Fruit fly (Drosophila melanogaster) whole organism, embryonic: Measurements from ENCODE around the gene CG33230.

ENCODE experiments used
- B-H1 ChIP-seq: fragments of 200-800 bp; sonication (Bioruptor generic); IDR thresholded peaks from 3 replicates; pipeline ENCODE4 v1.3.6; 2022; ENCODE audit warnings: missing biosample characterization, missing genetic modification characterization
- B-H2 ChIP-seq: fragments of 200-800 bp; sonication (Bioruptor generic); optimal IDR thresholded peaks from 2 replicates; lab custom pipeline; 2018; ENCODE audit warnings: missing biosample characterization, mild to moderate bottlenecking, missing genetic modification characterization
- Blimp-1 ChIP-seq: fragments of 200-800 bp; sonication (Bioruptor generic); optimal IDR thresholded peaks from 3 replicates; lab custom pipeline; 2018; ENCODE audit warnings: missing biosample characterization, missing genetic modification characterization, mild to moderate bottlenecking, moderate library complexity, missing genetic modification reagents
- CG10274 ChIP-seq: fragments of 200-800 bp; sonication (Bioruptor generic); optimal IDR thresholded peaks from 3 replicates; lab custom pipeline; 2017; ENCODE audit warnings: missing biosample characterization, mild to moderate bottlenecking, missing genetic modification characterization
- CG15269 ChIP-seq: fragments of 200-800 bp; sonication (Bioruptor generic); optimal IDR thresholded peaks from 2 replicates; lab custom pipeline; 2018; ENCODE audit warnings: missing biosample characterization, mild to moderate bottlenecking, missing genetic modification characterization, moderate library complexity
- CG18011 ChIP-seq: fragments of 200-800 bp; sonication (Bioruptor generic); optimal IDR thresholded peaks from 2 replicates; lab custom pipeline; 2017; ENCODE audit warnings: missing biosample characterization, missing genetic modification characterization, mild to moderate bottlenecking, moderate library complexity, missing genotype
- CG3065 ChIP-seq: fragments of 200-800 bp; sonication (Bioruptor generic); optimal IDR thresholded peaks from 2 replicates; lab custom pipeline; 2016; ENCODE audit warnings: missing biosample characterization, missing genetic modification characterization
- CG34224 ChIP-seq: fragments of 200-800 bp; sonication (Bioruptor generic); IDR thresholded peaks from 3 replicates; pipeline ENCODE4 v1.3.6; 2022; ENCODE audit warnings: missing biosample characterization, missing genetic modification characterization; ENCODE audit not compliant: partially characterized antibody
- CG6689 ChIP-seq: fragments of 200-800 bp; sonication (Bioruptor generic); IDR thresholded peaks from 2 replicates; pipeline ENCODE4 v1.3.6; 2022; ENCODE audit warnings: missing biosample characterization, missing genetic modification characterization
- CG7357 ChIP-seq: fragments of 200-800 bp; sonication (Bioruptor generic); IDR thresholded peaks from 3 replicates; pipeline ENCODE4 v1.3.6; 2022; ENCODE audit warnings: missing biosample characterization, missing genetic modification characterization
- CG8944 ChIP-seq: fragments of 200-800 bp; sonication (Bioruptor generic); optimal IDR thresholded peaks from 3 replicates; lab custom pipeline; 2016; ENCODE audit warnings: missing biosample characterization, missing genetic modification characterization
- CG9817 ChIP-seq: fragments of 200-800 bp; sonication (Bioruptor generic); optimal IDR thresholded peaks from 2 replicates; lab custom pipeline; 2018; ENCODE audit warnings: missing biosample characterization, mild to moderate bottlenecking, missing genetic modification characterization, moderate library complexity
- Dbx ChIP-seq: fragments of 200-800 bp; sonication (Bioruptor generic); IDR thresholded peaks from 3 replicates; pipeline ENCODE4 v1.3.6; 2022; ENCODE audit warnings: missing biosample characterization, missing genetic modification characterization
- Dek ChIP-seq: fragments of 200-800 bp; sonication (Bioruptor generic); optimal IDR thresholded peaks from 3 replicates; lab custom pipeline; 2019; ENCODE audit warnings: missing biosample characterization, mild to moderate bottlenecking, missing genetic modification characterization, moderate library complexity
- H15 ChIP-seq: fragments of 200-800 bp; sonication (Bioruptor generic); IDR thresholded peaks from 3 replicates; pipeline ENCODE4 v1.3.6; 2022; ENCODE audit warnings: missing biosample characterization, missing genetic modification characterization
- Hmr ChIP-seq: fragments of 200-800 bp; sonication (Bioruptor generic); optimal IDR thresholded peaks from 3 replicates; lab custom pipeline; 2017; ENCODE audit warnings: mild to moderate bottlenecking, missing biosample characterization, missing genetic modification reagents, missing genetic modification characterization
- Jarid2 ChIP-seq: fragments of 200-800 bp; sonication (Bioruptor generic); optimal IDR thresholded peaks from 3 replicates; lab custom pipeline; 2017; ENCODE audit warnings: mild to moderate bottlenecking, missing biosample characterization, missing genetic modification reagents, missing genetic modification characterization
- MBD-R2 ChIP-seq: fragments of 200-800 bp; sonication (Bioruptor generic); IDR thresholded peaks from 2 replicates; pipeline ENCODE4 v1.3.6; 2022; ENCODE audit warnings: missing biosample characterization, missing genetic modification characterization
- Mad ChIP-seq: fragments of 200-800 bp; sonication (Bioruptor generic); optimal IDR thresholded peaks from 2 replicates; lab custom pipeline; 2016; ENCODE audit warnings: missing biosample characterization, missing genetic modification characterization
- Nf-YA ChIP-seq: fragments of 200-800 bp; sonication (Bioruptor generic); IDR thresholded peaks from 2 replicates; pipeline ENCODE4 v1.3.6; 2022; ENCODE audit warnings: missing biosample characterization, missing genetic modification characterization
- Nf-YB ChIP-seq: fragments of 200-800 bp; sonication (Bioruptor generic); optimal IDR thresholded peaks from 3 replicates; lab custom pipeline; 2019; ENCODE audit warnings: missing biosample characterization, mild to moderate bottlenecking, missing genetic modification characterization, moderate library complexity
- Nf-YC ChIP-seq: fragments of 200-800 bp; optimal IDR thresholded peaks from 3 replicates; lab custom pipeline; 2019; ENCODE audit warnings: missing biosample characterization, mild to moderate bottlenecking, missing genetic modification characterization, moderate library complexity
- Ptx1 ChIP-seq: fragments of 200-800 bp; sonication (Bioruptor generic); IDR thresholded peaks from 2 replicates; pipeline ENCODE4 v1.3.6; 2022; ENCODE audit warnings: missing biosample characterization, missing genetic modification characterization
- Taf1 ChIP-seq: fragments of 200-800 bp; sonication (Bioruptor generic); IDR thresholded peaks from 2 replicates; pipeline ENCODE4 v1.3.6; 2022; ENCODE audit warnings: missing biosample characterization, missing genetic modification characterization
- Tbp ChIP-seq: fragments of >200 bp; optimal IDR thresholded peaks from 2 replicates; lab custom pipeline; 2018; ENCODE audit warnings: missing biosample characterization, missing genetic modification characterization
- Xbp1 ChIP-seq: fragments of 200-800 bp; sonication (Bioruptor generic); optimal IDR thresholded peaks from 3 replicates; lab custom pipeline; 2016; ENCODE audit warnings: missing biosample characterization, mild to moderate bottlenecking, missing genetic modification characterization
- bcd ChIP-seq: fragments of 200-800 bp; sonication (Bioruptor generic); optimal IDR thresholded peaks from 2 replicates; lab custom pipeline; 2017; ENCODE audit warnings: missing biosample characterization, mild to moderate bottlenecking, missing genetic modification characterization
- chif ChIP-seq, 2 experiments: fragments of 200-800 bp; sonication (Bioruptor generic); optimal IDR thresholded peaks; 3 replicates each; lab custom pipeline; 2016; ENCODE audit warnings: missing biosample characterization in 2 of 2, missing genetic modification characterization in 2 of 2
- corto ChIP-seq: fragments of 200-800 bp; sonication (Bioruptor generic); optimal IDR thresholded peaks from 2 replicates; lab custom pipeline; 2016; ENCODE audit warnings: missing biosample characterization, mild to moderate bottlenecking, missing genetic modification characterization, moderate library complexity
- crp ChIP-seq, 2 experiments: fragments of 200-800 bp; sonication (Bioruptor generic); optimal IDR thresholded peaks; 2 replicates in 1 of 2; 3 replicates in 1 of 2; lab custom pipeline; 2017; ENCODE audit warnings: missing biosample characterization in 2 of 2, missing genetic modification characterization in 2 of 2, mild to moderate bottlenecking in 1 of 2, moderate library complexity in 1 of 2
- dmrt11E ChIP-seq: fragments of 200-800 bp; sonication (Bioruptor generic); optimal IDR thresholded peaks from 3 replicates; lab custom pipeline; 2018; ENCODE audit warnings: missing biosample characterization, mild to moderate bottlenecking, missing genetic modification characterization, moderate library complexity
- esg ChIP-seq: fragments of 200-800 bp; sonication (Bioruptor generic); conservative IDR thresholded peaks from 2 replicates; pipeline ENCODE4 v1.3.6; 2022; ENCODE audit warnings: missing biosample characterization, missing genetic modification characterization
- exex ChIP-seq: fragments of 200-800 bp; sonication (Bioruptor generic); optimal IDR thresholded peaks from 4 replicates; lab custom pipeline; 2018; ENCODE audit warnings: missing biosample characterization, mild to moderate bottlenecking, missing genetic modification characterization, moderate library complexity
- fd3F ChIP-seq: fragments of 200-800 bp; sonication (Bioruptor generic); optimal IDR thresholded peaks from 2 replicates; lab custom pipeline; 2018; ENCODE audit warnings: missing biosample characterization, mild to moderate bottlenecking, missing genetic modification characterization, moderate library complexity
- grau ChIP-seq: fragments of 200-800 bp; optimal IDR thresholded peaks from 3 replicates; lab custom pipeline; 2019; ENCODE audit warnings: missing biosample characterization, mild to moderate bottlenecking, missing genetic modification characterization, moderate library complexity
- ham ChIP-seq: fragments of 200-800 bp; sonication (Bioruptor generic); IDR thresholded peaks from 2 replicates; pipeline ENCODE4 v1.3.6; 2022; ENCODE audit warnings: missing biosample characterization, missing genetic modification characterization
- lbe ChIP-seq: fragments of 200-800 bp; sonication (Bioruptor generic); optimal IDR thresholded peaks from 2 replicates; lab custom pipeline; 2016; ENCODE audit warnings: missing biosample characterization, mild to moderate bottlenecking, missing genetic modification characterization
- pnt ChIP-seq: fragments of 200-800 bp; sonication (Bioruptor generic); optimal IDR thresholded peaks from 3 replicates; lab custom pipeline; 2016; ENCODE audit warnings: missing biosample characterization, missing genetic modification characterization
- pzg ChIP-seq: fragments of 200-800 bp; sonication (Bioruptor generic); optimal IDR thresholded peaks from 3 replicates; lab custom pipeline; 2018; ENCODE audit warnings: missing biosample characterization, mild to moderate bottlenecking, missing genetic modification characterization, moderate library complexity
- schlank ChIP-seq: fragments of 200-800 bp; sonication (Bioruptor generic); optimal IDR thresholded peaks from 2 replicates; lab custom pipeline; 2018; ENCODE audit warnings: missing biosample characterization, mild to moderate bottlenecking, missing genetic modification characterization
- sens-2 ChIP-seq: fragments of 200-800 bp; sonication (Bioruptor generic); IDR thresholded peaks from 2 replicates; pipeline ENCODE4 v1.3.6; 2022; ENCODE audit warnings: missing biosample characterization, missing genetic modification characterization
- sr ChIP-seq: fragments of 200-800 bp; sonication (Bioruptor generic); IDR thresholded peaks from 3 replicates; pipeline ENCODE4 v1.3.6; 2022; ENCODE audit warnings: missing biosample characterization, missing genetic modification characterization
- tap ChIP-seq: fragments of 200-800 bp; optimal IDR thresholded peaks from 3 replicates; lab custom pipeline; 2019; ENCODE audit warnings: missing biosample characterization, mild to moderate bottlenecking, missing genetic modification characterization, moderate library complexity
- tgo ChIP-seq: fragments of 200-800 bp; sonication (Bioruptor generic); IDR thresholded peaks from 3 replicates; pipeline ENCODE4 v1.3.6; 2022; ENCODE audit warnings: missing biosample characterization, missing genetic modification characterization
- tll ChIP-seq, 2 experiments: fragments of 200-800 bp in 1 of 2; fragments of >200 bp in 1 of 2; sonication (Bioruptor generic) in 1 of 2; optimal IDR thresholded peaks; 2 replicates each; lab custom pipeline; 2017 to 2019; ENCODE audit warnings: missing biosample characterization in 2 of 2, missing genetic modification characterization in 2 of 2, mild to moderate bottlenecking in 1 of 2, moderate library complexity in 1 of 2
- toy ChIP-seq: fragments of 200-800 bp; sonication (Bioruptor generic); IDR thresholded peaks from 2 replicates; pipeline ENCODE4 v1.3.6; 2022; ENCODE audit warnings: missing biosample characterization, missing genetic modification characterization
- tup ChIP-seq: fragments of 200-800 bp; sonication (Bioruptor generic); optimal IDR thresholded peaks from 2 replicates; lab custom pipeline; 2016; ENCODE audit warnings: missing biosample characterization, mild to moderate bottlenecking, missing genetic modification characterization, moderate library complexity
- vvl ChIP-seq: fragments of 200-800 bp; sonication (Bioruptor generic); IDR thresholded peaks from 2 replicates; pipeline ENCODE4 v1.3.6; 2022; ENCODE audit warnings: missing biosample characterization, missing genetic modification characterization
- wdn ChIP-seq: fragments of 200-800 bp; sonication (Bioruptor generic); IDR thresholded peaks from 2 replicates; pipeline ENCODE4 v1.3.6; 2022; ENCODE audit warnings: missing biosample characterization, missing genetic modification characterization

The CG33230 gene

DNA sequence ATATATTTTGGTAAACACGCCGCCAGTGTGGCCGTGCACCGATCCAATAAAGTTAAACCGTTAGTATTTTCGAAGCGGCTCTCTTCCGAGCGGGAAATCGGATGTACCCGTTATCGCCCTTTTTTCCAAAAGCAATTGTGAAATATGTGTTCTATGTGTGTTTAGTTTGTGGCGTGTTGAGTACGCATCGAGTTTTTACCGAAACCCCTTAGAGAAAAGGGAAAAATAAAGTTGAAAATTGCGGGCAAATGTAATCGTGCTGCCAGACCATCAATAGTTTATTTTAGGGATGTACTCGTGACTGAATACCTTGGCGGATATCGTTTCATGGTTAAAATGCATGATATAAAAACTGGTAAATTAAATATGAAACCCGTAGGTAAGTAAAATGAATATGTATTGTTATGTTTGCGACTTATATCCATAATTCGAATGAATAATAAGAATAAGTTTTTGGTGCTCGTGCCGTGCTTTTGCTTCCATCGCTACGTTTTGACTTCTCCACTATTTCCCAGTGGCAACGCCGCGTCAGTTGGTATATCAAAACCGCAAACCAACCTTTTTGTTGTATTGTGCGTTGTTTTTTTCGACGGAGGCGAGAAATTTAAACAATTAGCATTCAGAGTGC is 21.1 kb downstream of the CG33230 start, which contains the start of the genes Mettl2 and Bgb (continued):
- TF ChIP-seq tup, result no peak
- peak; percentile 69 for TF ChIP-seq Mad (GFP tag; lab: Kevin White, UChicago)
- peak; percentile 88 for TF ChIP-seq CG6689 (GFP tag; lab: Robert Waterston, UW)
- no peak for TF ChIP-seq sens-2 (GFP tag; lab: Robert Waterston, UW)
- no peak for TF ChIP-seq corto (GFP tag; lab: Kevin White, UChicago)
- TF ChIP-seq schlank (tag; lab: Kevin White, UChicago), result peak; percentile 46
- TF ChIP-seq CG3065, result peak; percentile 0
- TF ChIP-seq Blimp-1 (GFP tag; lab: Kevin White, UChicago), result no peak
- peak; percentile 86 for TF ChIP-seq tgo
- peak; percentile 26 for TF ChIP-seq CG10274 (GFP tag; lab: Kevin White, UChicago)
- peak; percentile 87 for TF ChIP-seq Xbp1
- TF ChIP-seq vvl, result peak; percentile 81
- TF ChIP-seq B-H1 (GFP tag; lab: Robert Waterston, UW), result peak; percentile 27; the same call in 1 of the 3 replicates
- TF ChIP-seq B-H2 (GFP tag; lab: Kevin White, UChicago), result no peak
- peak; percentile 78 for TF ChIP-seq esg
- TF ChIP-seq Nf-YB, result peak; percentile 15
- 0 out of 2 replicates have a peak, but pooled peaks have one; percentile 31 for TF ChIP-seq ham (GFP tag; lab: Robert Waterston, UW)
- no peak for TF ChIP-seq Tbp (GFP tag; lab: Kevin White, UChicago)
- peak; percentile 63 for TF ChIP-seq Hmr (GFP tag; lab: Kevin White, UChicago)
- TF ChIP-seq pzg (GFP tag; lab: Kevin White, UChicago), result peak; percentile 67
- TF ChIP-seq crp (GFP tag; optimal IDR thresholded peaks at IDR 0.05; lab: Kevin White, UChicago), result peak in 1 of 2 experiments; percentile 42
- TF ChIP-seq fd3F, result peak; percentile 61
- no peak for TF ChIP-seq Nf-YA (GFP tag; lab: Robert Waterston, UW)
- peak; percentile 90 for TF ChIP-seq pnt (GFP tag; lab: Kevin White, UChicago)
- TF ChIP-seq CG8944 (GFP tag; lab: Kevin White, UChicago), result peak; percentile 73
- peak; percentile 73 for TF ChIP-seq Taf1 (GFP tag; lab: Robert Waterston, UW)
- TF ChIP-seq Ptx1 (GFP tag; lab: Robert Waterston, UW), result peak; percentile 89
- no peak for TF ChIP-seq tap (tag; lab: Kevin White, UChicago)
- peak; percentile 62 for TF ChIP-seq Nf-YC (tag; lab: Kevin White, UChicago)
- peak; percentile 67 for TF ChIP-seq dmrt11E
- no peak for TF ChIP-seq sr (GFP tag; lab: Robert Waterston, UW)
- TF ChIP-seq CG15269, result no peak
- TF ChIP-seq toy, result peak; percentile 51; the same call in 1 of the 2 replicates
- TF ChIP-seq Jarid2 (GFP tag; lab: Kevin White, UChicago), result no peak
- peak; percentile 70 to 84 for TF ChIP-seq chif (GFP tag; optimal IDR thresholded peaks at IDR 0.05; lab: Kevin White, UChicago)
- TF ChIP-seq MBD-R2, result peak; percentile 51
- peak; percentile 75 for TF ChIP-seq bcd (GFP tag; lab: Kevin White, UChicago)
- TF ChIP-seq grau, result peak; percentile 77
- peak; percentile 93 for TF ChIP-seq tll (GFP tag; optimal IDR thresholded peaks at IDR 0.05; lab: Kevin White, UChicago)
- TF ChIP-seq CG18011 (GFP tag; lab: Kevin White, UChicago), result peak; percentile 36
- peak; percentile 85 for TF ChIP-seq H15
- peak; percentile 81 for TF ChIP-seq Dbx (GFP tag; lab: Robert Waterston, UW)
- peak; percentile 70 for TF ChIP-seq CG34224
- peak; percentile 75 for TF ChIP-seq CG7357
- peak; percentile 61 for TF ChIP-seq Dek
- peak; percentile 2 for TF ChIP-seq lbe
- TF ChIP-seq CG9817 (tag; lab: Kevin White, UChicago), result peak; percentile 87
- peak; percentile 59; the same call in 1 of the 2 replicates for TF ChIP-seq wdn
- TF ChIP-seq exex (tag; lab: Kevin White, UChicago), result no peak
